Fruit fly (Drosophila melanogaster) whole organism, adult: ENCODE data around the gene eIF2A.

Experiments
- bab1 ChIP-seq: fragments of 200-800 bp; sonication (Bioruptor generic); optimal IDR thresholded peaks from 3 replicates; lab custom pipeline; 2019; ENCODE audit warnings: missing biosample characterization, mild to moderate bottlenecking, missing genetic modification characterization, moderate library complexity
- cnc ChIP-seq, 2 experiments: fragments of >200 bp; optimal IDR thresholded peaks; 2 replicates each; lab custom pipeline; 2017
- ovo ChIP-seq: fragments of 200-800 bp; sonication (Bioruptor generic); optimal IDR thresholded peaks from 2 replicates; lab custom pipeline; 2016; ENCODE audit warnings: missing biosample characterization, missing genetic modification characterization
- toe ChIP-seq: fragments of 200-800 bp; sonication (Bioruptor generic); optimal IDR thresholded peaks from 2 replicates; lab custom pipeline; 2016; ENCODE audit warnings: missing biosample characterization, missing genetic modification characterization

dm6 chr3L:21848320-21848719 is 23.8 kb downstream of the eIF2A start:
- TF ChIP-seq ovo (GFP tag; lab: Kevin White, UChicago) (no peak), cnc (optimal IDR thresholded peaks at IDR 0.05; lab: Kevin White, UChicago) (no peak), bab1 (no peak), toe (GFP tag; lab: Kevin White, UChicago) (no peak)
